Worm (Caenorhabditis elegans): ENCODE data around the gene mltn-12.

The mltn-12 gene

DNA sequence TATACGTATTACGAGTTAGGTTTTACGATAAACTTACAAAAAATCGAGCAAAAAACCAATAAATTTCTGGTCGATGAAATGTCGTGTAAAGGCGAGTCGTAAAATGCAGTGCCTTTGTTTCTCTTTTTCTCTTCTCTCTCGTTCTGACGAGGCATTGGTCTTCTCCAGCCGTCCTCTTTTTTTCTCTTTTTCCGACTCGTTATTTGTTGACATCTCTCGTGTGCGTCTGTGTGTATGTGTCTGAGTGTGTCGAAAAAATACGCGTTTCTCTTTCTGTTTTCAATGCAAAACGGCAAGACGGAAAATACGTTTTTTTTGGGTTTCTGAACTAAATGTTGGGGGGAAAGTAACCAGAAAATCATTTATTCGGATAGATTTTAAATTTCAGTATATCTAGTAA, 39.7 kb downstream of the mltn-12 start, which contains the start of gene C53D6.6:
C53D6.6 (minus strand) TSS at position 118 of the 400 bp plus-strand sequence.
- TF ChIP-seq dao-5 (tag; optimal IDR thresholded peaks at IDR 0.05): no peak
- no peak for TF ChIP-seq him-1 (tag; optimal IDR thresholded peaks at IDR 0.05)
- TF ChIP-seq W03F9.2 (tag; optimal IDR thresholded peaks at IDR 0.05): no peak

DNA sequence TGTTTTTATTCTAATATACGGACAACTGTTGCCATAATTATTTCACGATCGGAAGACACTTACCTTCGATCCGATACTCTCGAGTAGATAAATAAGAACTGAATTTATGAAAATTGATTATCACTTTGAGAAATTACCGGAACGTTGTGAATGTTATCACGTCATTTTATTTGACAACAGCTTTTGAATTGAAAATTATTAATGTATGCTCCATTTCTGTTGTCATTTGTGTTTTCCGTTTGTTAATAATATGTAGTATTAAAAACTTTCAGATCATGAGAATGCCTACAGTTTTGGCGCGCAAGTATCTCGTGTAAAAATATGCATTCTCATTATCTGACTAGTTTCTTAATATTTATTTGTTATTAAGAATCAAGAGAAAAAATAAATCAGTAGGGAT, 41.5 kb downstream of the mltn-12 start, which contains the start of gene C53D6.10:
C53D6.10 (minus strand) TSS at position 101 of the 400 bp plus-strand sequence.
- TF ChIP-seq him-1 (tag; optimal IDR thresholded peaks at IDR 0.05) (no peak), W03F9.2 (tag; optimal IDR thresholded peaks at IDR 0.05) (no peak), dao-5 (tag; optimal IDR thresholded peaks at IDR 0.05) (no peak)

DNA sequence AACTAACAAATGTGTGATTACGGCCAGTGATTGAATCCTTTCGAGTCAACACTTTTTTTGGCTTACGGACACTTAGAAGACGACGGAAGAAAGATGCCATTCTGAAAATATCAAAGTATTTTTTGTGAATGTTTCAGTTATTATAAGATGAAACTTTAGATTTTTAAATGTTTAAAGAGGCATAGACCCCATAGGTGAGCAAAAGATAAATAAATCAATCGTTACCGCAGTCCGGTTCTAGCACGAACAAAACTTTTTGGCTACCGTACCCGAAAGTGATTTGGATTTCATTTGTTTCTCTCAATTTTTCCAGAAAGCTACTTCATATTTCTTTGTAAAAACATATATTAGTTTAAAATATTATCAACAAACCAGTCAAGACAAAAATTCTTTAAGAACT, 44.2 kb downstream of the mltn-12 start, which contains the start of gene C53D6.7:
C53D6.7 (minus strand) TSS at position 101 of the 400 bp plus-strand sequence.
- TF ChIP-seq W03F9.2 (tag; optimal IDR thresholded peaks at IDR 0.05): no peak
- no peak for TF ChIP-seq him-1 (tag; optimal IDR thresholded peaks at IDR 0.05)
- TF ChIP-seq dao-5 (tag; optimal IDR thresholded peaks at IDR 0.05): no peak

DNA sequence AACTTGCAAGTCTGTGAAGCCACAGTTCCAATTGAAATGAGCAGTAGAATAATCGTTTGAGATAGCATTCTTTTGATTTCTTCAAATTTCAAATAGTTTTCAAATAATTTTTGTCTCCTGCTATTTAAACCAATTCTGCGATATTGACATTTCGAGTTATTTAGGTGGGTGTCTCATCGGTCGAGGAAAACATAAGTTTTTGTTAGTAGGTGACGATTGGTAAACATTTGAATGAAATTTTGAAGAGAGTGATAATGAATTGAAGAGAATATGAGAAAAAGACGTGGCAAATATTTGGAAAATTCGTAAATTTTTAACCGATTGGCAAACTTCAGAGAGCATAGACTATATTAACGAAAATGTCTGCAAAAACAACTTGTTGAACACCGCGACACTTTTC, 47.5 kb downstream of the mltn-12 start, which contains the start of gene Y73F4A.3:
Y73F4A.3 (minus strand) TSS at position 101 of the 400 bp plus-strand sequence.
- TF ChIP-seq W03F9.2 (tag; optimal IDR thresholded peaks at IDR 0.05) (no peak), dao-5 (tag; optimal IDR thresholded peaks at IDR 0.05) (no peak), him-1 (tag; optimal IDR thresholded peaks at IDR 0.05) (no peak)

DNA sequence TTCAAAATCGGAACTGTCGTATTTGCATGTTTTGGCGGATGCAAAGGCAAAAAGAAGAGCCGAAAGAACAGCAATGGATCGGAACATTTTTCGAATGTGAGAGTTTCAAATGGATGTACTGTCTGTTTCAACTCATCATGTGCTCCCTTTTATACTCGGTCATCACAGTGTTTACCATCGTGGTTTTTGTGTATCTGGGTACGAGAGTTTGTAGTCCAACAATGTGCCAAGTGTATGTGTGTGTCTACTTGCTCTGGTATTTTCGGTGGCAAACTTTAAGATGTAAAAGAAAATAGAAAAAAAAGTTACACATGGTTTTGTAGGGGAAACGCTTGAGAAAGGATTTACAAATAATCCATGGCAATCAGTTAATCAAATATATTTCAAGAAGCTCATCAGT, 50.3 kb downstream of the mltn-12 start, which contains the start of gene Y73F4A.2:
Y73F4A.2 (minus strand) TSS at position 124 of the 400 bp plus-strand sequence.
- TF ChIP-seq dao-5 (tag; optimal IDR thresholded peaks at IDR 0.05) (no peak), him-1 (tag; optimal IDR thresholded peaks at IDR 0.05) (no peak)

DNA sequence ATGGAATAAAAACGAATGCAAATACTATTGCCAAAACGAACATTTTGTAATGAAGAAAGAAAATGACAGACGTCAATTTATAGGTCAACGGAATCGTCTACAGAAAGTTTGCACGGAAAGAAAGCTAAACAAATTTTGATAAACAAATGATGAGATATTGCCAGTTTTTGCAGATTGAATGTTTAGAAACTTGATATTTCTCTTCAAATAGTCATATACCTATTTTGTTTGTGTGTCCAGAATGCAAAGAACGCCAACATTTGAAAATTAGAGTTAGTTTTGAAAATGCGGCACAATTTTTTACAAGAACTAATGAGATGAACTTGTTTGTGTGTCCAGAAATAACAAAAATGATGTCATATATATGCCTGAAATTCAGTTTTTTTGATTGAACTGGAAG, 52.4 kb downstream of the mltn-12 start, which contains the start of gene Y73F4A.1:
Y73F4A.1 (minus strand) TSS at position 101 of the 400 bp plus-strand sequence.
- no peak for TF ChIP-seq W03F9.2 (tag; optimal IDR thresholded peaks at IDR 0.05)
